Worm (Caenorhabditis elegans) whole organism, L3 larva: ENCODE data around the gene wdr-54.

Experiments
- aly-2 ChIP-seq: fragments of 150-350 bp; optimal IDR thresholded peaks from 2 replicates; lab custom pipeline; 2014; ENCODE audit warnings: missing biosample characterization, missing genetic modification characterization
- ama-1 ChIP-seq: fragments of 150-350 bp; optimal IDR thresholded peaks from 2 replicates; lab custom pipeline; 2018
- ceh-82 ChIP-seq: fragments of 150-350 bp; optimal IDR thresholded peaks from 2 replicates; lab custom pipeline; 2014; ENCODE audit warnings: missing biosample characterization, missing genetic modification characterization
- ceh-9 ChIP-seq: sonication (generic microtip); optimal IDR thresholded peaks from 2 replicates; lab custom pipeline; 2018; ENCODE audit warnings: missing biosample characterization, missing genetic modification characterization
- elt-1 ChIP-seq: fragments of 150-350 bp; optimal IDR thresholded peaks from 2 replicates; lab custom pipeline; 2014; ENCODE audit warnings: missing biosample characterization, missing genetic modification characterization
- elt-2 ChIP-seq: sonication (generic microtip); optimal IDR thresholded peaks from 2 replicates; lab custom pipeline; 2016; ENCODE audit warnings: missing genetic modification reagents, mild to moderate bottlenecking, missing genetic modification characterization, missing compliant biosample characterization
- elt-3 ChIP-seq, 3 experiments: fragments of 150-350 bp in 1 of 3; sonication (generic microtip) in 2 of 3; optimal IDR thresholded peaks; 2 replicates in 2 of 3; 4 replicates in 1 of 3; lab custom pipeline; 2014 to 2017; ENCODE audit warnings: missing biosample characterization in 3 of 3, missing genetic modification characterization in 3 of 3
- mdl-1 ChIP-seq: fragments of 150-350 bp; optimal IDR thresholded peaks from 2 replicates; lab custom pipeline; 2014; ENCODE audit warnings: missing biosample characterization, missing genetic modification characterization
- nhr-11 ChIP-seq: fragments of 150-350 bp; optimal IDR thresholded peaks from 2 replicates; lab custom pipeline; 2014; ENCODE audit warnings: missing biosample characterization, missing genetic modification characterization
- nhr-25 ChIP-seq: sonication (generic microtip); optimal IDR thresholded peaks from 2 replicates; lab custom pipeline; 2017; ENCODE audit warnings: missing biosample characterization, missing genetic modification characterization
- nhr-43 ChIP-seq: sonication (generic microtip); optimal IDR thresholded peaks from 2 replicates; lab custom pipeline; 2016; ENCODE audit warnings: mild to moderate bottlenecking, missing genetic modification characterization, missing compliant biosample characterization; ENCODE audit not compliant: poor library complexity, severe bottlenecking
- nhr-76 ChIP-seq: fragments of 150-350 bp; sonication (generic microtip); optimal IDR thresholded peaks from 5 replicates; lab custom pipeline; 2014; ENCODE audit warnings: missing biosample characterization, missing genetic modification characterization
- snpc-4 ChIP-seq: fragments of 150-350 bp; optimal IDR thresholded peaks from 2 replicates; lab custom pipeline; 2014; ENCODE audit warnings: missing biosample characterization, missing genetic modification characterization
- unc-39 ChIP-seq: sonication (generic microtip); optimal IDR thresholded peaks from 4 replicates; lab custom pipeline; 2017; ENCODE audit warnings: missing biosample characterization, missing genetic modification characterization

ce11 chrX:827502-827901 lies 1.2 kb upstream of the wdr-54 start:
- TF ChIP-seq nhr-76 (tag; lab: Kevin White, UChicago): no peak
- TF ChIP-seq nhr-11 (tag; lab: Kevin White, UChicago): peak; percentile 55
- no peak for TF ChIP-seq ceh-82 (tag; lab: Kevin White, UChicago)
- peak; percentile 18 for TF ChIP-seq nhr-25
- no peak for TF ChIP-seq aly-2 (tag; lab: Kevin White, UChicago)
- TF ChIP-seq unc-39: no peak
- peak; percentile 7 for TF ChIP-seq nhr-43 (tag; lab: Kevin White, UChicago)
- TF ChIP-seq mdl-1 (tag; lab: Kevin White, UChicago): no peak
- TF ChIP-seq snpc-4 (tag; lab: Kevin White, UChicago): peak; percentile 20
- no peak for TF ChIP-seq ceh-9
- TF ChIP-seq elt-2 (tag; lab: Kevin White, UChicago): peak; percentile 10
- TF ChIP-seq ama-1 (lab: Kevin White, UChicago): no peak
- TF ChIP-seq elt-3 (tag; optimal IDR thresholded peaks at IDR 0.05; lab: Kevin White, UChicago): no peak
- peak; percentile 14 for TF ChIP-seq elt-1 (tag; lab: Kevin White, UChicago)
